Worm (Caenorhabditis elegans) whole organism, L1 larva: ENCODE data around the gene C04G6.11.

Experiments used
- C04F5.9 ChIP-seq: sonication (generic microtip); optimal IDR thresholded peaks from 2 replicates; lab custom pipeline; 2016; ENCODE audit warnings: missing genetic modification characterization, missing compliant biosample characterization
- C16A3.4 ChIP-seq: fragments of 150-350 bp; optimal IDR thresholded peaks from 2 replicates; lab custom pipeline; 2014; ENCODE audit warnings: missing biosample characterization, missing genetic modification characterization
- C34B4.2 ChIP-seq: sonication (generic microtip); optimal IDR thresholded peaks from 2 replicates; lab custom pipeline; 2017; ENCODE audit warnings: mild to moderate bottlenecking, missing genetic modification characterization, missing compliant biosample characterization
- F16B12.6 ChIP-seq: fragments of 150-350 bp; optimal IDR thresholded peaks from 2 replicates; lab custom pipeline; 2014; ENCODE audit warnings: missing biosample characterization, missing genetic modification characterization
- aly-2 ChIP-seq: fragments of 150-350 bp; optimal IDR thresholded peaks from 2 replicates; lab custom pipeline; 2014; ENCODE audit warnings: missing biosample characterization, missing genetic modification characterization
- blmp-1 ChIP-seq: fragments of 150-350 bp; optimal IDR thresholded peaks from 2 replicates; lab custom pipeline; 2014; ENCODE audit warnings: missing biosample characterization, missing genetic modification characterization
- ceh-82 ChIP-seq, 3 experiments: fragments of 150-350 bp in 1 of 3; sonication (generic microtip) in 2 of 3; optimal IDR thresholded peaks; 2 replicates each; lab custom pipeline; 2014 to 2017; ENCODE audit warnings: missing biosample characterization in 3 of 3, missing genetic modification characterization in 3 of 3
- ceh-90 ChIP-seq: sonication (generic microtip); optimal IDR thresholded peaks from 2 replicates; lab custom pipeline; 2016; ENCODE audit warnings: missing genetic modification characterization, missing compliant biosample characterization
- dsc-1 ChIP-seq: sonication (generic microtip); optimal IDR thresholded peaks from 2 replicates; lab custom pipeline; 2016; ENCODE audit warnings: mild to moderate bottlenecking, missing genetic modification characterization, missing compliant biosample characterization
- efl-1 ChIP-seq, 4 experiments: fragments of 150-350 bp; optimal IDR thresholded peaks in 3 of 4; peaks in 1 of 4; 1 replicate in 1 of 4; 2 replicates in 3 of 4; lab custom pipeline; 2014; ENCODE audit warnings: missing biosample characterization in 2 of 4, missing genetic modification characterization in 2 of 4, missing genetic modification reagents in 2 of 4
- elt-2 ChIP-seq: sonication (generic microtip); optimal IDR thresholded peaks from 2 replicates; lab custom pipeline; 2016; ENCODE audit warnings: missing genetic modification characterization, mild to moderate bottlenecking, inconsistent platforms, missing compliant biosample characterization, missing genetic modification reagents
- fkh-4 ChIP-seq: sonication (generic microtip); optimal IDR thresholded peaks from 2 replicates; lab custom pipeline; 2016; ENCODE audit warnings: missing compliant biosample characterization, missing genetic modification characterization, borderline replicate concordance
- fkh-8 ChIP-seq: sonication (generic microtip); optimal IDR thresholded peaks from 2 replicates; lab custom pipeline; 2016; ENCODE audit warnings: mild to moderate bottlenecking, missing genetic modification characterization, missing compliant biosample characterization
- fos-1 ChIP-seq: fragments of 150-350 bp; optimal IDR thresholded peaks from 2 replicates; lab custom pipeline; 2014; ENCODE audit warnings: missing biosample characterization, missing genetic modification characterization
- grh-1 ChIP-seq: fragments of 200-800 bp; sonication (Bioruptor generic); IDR thresholded peaks from 2 replicates; pipeline ENCODE4 v1.3.6; 2022; ENCODE audit warnings: missing genetic modification reagents, missing genetic modification characterization, missing compliant biosample characterization
- hpl-2 ChIP-seq: fragments of 150-350 bp; optimal IDR thresholded peaks from 2 replicates; lab custom pipeline; 2014; ENCODE audit warnings: missing biosample characterization, missing genetic modification reagents, missing genetic modification characterization
- jun-1 ChIP-seq: fragments of 150-350 bp; optimal IDR thresholded peaks from 2 replicates; lab custom pipeline; 2014; ENCODE audit warnings: missing biosample characterization, missing genetic modification reagents, missing genetic modification characterization
- lin-13 ChIP-seq: fragments of 150-350 bp; optimal IDR thresholded peaks from 2 replicates; lab custom pipeline; 2014; ENCODE audit warnings: missing biosample characterization, missing genetic modification reagents, missing genetic modification characterization
- lin-15B ChIP-seq: fragments of 150-350 bp; sonication (generic microtip); optimal IDR thresholded peaks from 3 replicates; lab custom pipeline; 2014; ENCODE audit warnings: missing biosample characterization, missing genetic modification characterization
- lin-35 ChIP-seq, 2 experiments: fragments of 150-350 bp; optimal IDR thresholded peaks; 2 replicates each; lab custom pipeline; 2014; ENCODE audit warnings: missing biosample characterization in 2 of 2, missing genetic modification characterization in 2 of 2, missing genetic modification reagents in 2 of 2
- lin-39 ChIP-seq: fragments of 150-350 bp; optimal IDR thresholded peaks from 2 replicates; lab custom pipeline; 2014; ENCODE audit warnings: missing biosample characterization, missing genetic modification reagents, missing genetic modification characterization
- lir-3 ChIP-seq: sonication (generic microtip); optimal IDR thresholded peaks from 2 replicates; lab custom pipeline; 2016; ENCODE audit warnings: mild to moderate bottlenecking, missing genetic modification characterization, moderate library complexity, missing compliant biosample characterization; ENCODE audit not compliant: poor library complexity
- lsy-2 ChIP-seq, 2 experiments: fragments of 150-350 bp; optimal IDR thresholded peaks; 2 replicates each; lab custom pipeline; 2014; ENCODE audit warnings: missing biosample characterization in 2 of 2, missing genetic modification characterization in 2 of 2
- mef-2 ChIP-seq: fragments of 150-350 bp; optimal IDR thresholded peaks from 2 replicates; lab custom pipeline; 2014; ENCODE audit warnings: missing biosample characterization, missing genetic modification characterization
- mep-1 ChIP-seq: fragments of 150-350 bp; optimal IDR thresholded peaks from 2 replicates; lab custom pipeline; 2014; ENCODE audit warnings: missing biosample characterization, missing genetic modification characterization
- nhr-11 ChIP-seq: fragments of 150-350 bp; optimal IDR thresholded peaks from 2 replicates; lab custom pipeline; 2014; ENCODE audit warnings: missing biosample characterization, missing genetic modification characterization
- nhr-19 ChIP-seq: fragments of 200-800 bp; sonication (Bioruptor generic); conservative IDR thresholded peaks from 2 replicates; pipeline ENCODE4 v1.3.6; 2022; ENCODE audit warnings: missing genetic modification characterization, missing compliant biosample characterization
- nhr-20 ChIP-seq: sonication (generic microtip); optimal IDR thresholded peaks from 2 replicates; lab custom pipeline; 2016; ENCODE audit warnings: mild to moderate bottlenecking, missing genetic modification characterization, missing compliant biosample characterization
- nhr-237 ChIP-seq: fragments of 150-350 bp; optimal IDR thresholded peaks from 2 replicates; lab custom pipeline; 2014; ENCODE audit warnings: missing biosample characterization, missing genetic modification characterization
- nhr-28 ChIP-seq: fragments of 150-350 bp; optimal IDR thresholded peaks from 2 replicates; lab custom pipeline; 2014; ENCODE audit warnings: missing biosample characterization, missing genetic modification characterization
- nhr-47 ChIP-seq: sonication (generic microtip); optimal IDR thresholded peaks from 2 replicates; lab custom pipeline; 2016; ENCODE audit warnings: mild to moderate bottlenecking, missing genetic modification characterization, moderate library complexity, missing compliant biosample characterization
- nhr-71 ChIP-seq: sonication (generic microtip); optimal IDR thresholded peaks from 2 replicates; lab custom pipeline; 2016; ENCODE audit warnings: mild to moderate bottlenecking, missing genetic modification characterization, moderate library complexity, missing compliant biosample characterization
- nhr-77 ChIP-seq: fragments of 150-350 bp; optimal IDR thresholded peaks from 2 replicates; lab custom pipeline; 2014; ENCODE audit warnings: missing biosample characterization, missing genetic modification characterization
- nhr-84 ChIP-seq: sonication (generic microtip); optimal IDR thresholded peaks from 2 replicates; lab custom pipeline; 2017; ENCODE audit warnings: missing biosample characterization, missing genetic modification characterization
- nhr-85 ChIP-seq: sonication (generic microtip); peaks from one replicate; lab custom pipeline; 2016; ENCODE audit warnings: missing genetic modification characterization, inconsistent platforms, missing compliant biosample characterization
- pax-3 ChIP-seq: fragments of 200-800 bp; sonication (Bioruptor generic); optimal IDR thresholded peaks from 2 replicates; lab custom pipeline; 2018; ENCODE audit warnings: mild to moderate bottlenecking, missing genetic modification characterization, moderate library complexity, missing compliant biosample characterization
- pqm-1 ChIP-seq: sonication (generic microtip); optimal IDR thresholded peaks from 3 replicates; lab custom pipeline; 2017; ENCODE audit warnings: missing biosample characterization, missing genetic modification characterization
- rnt-1 ChIP-seq: sonication (generic microtip); optimal IDR thresholded peaks from 2 replicates; lab custom pipeline; 2016; ENCODE audit warnings: mild to moderate bottlenecking, missing genetic modification characterization, moderate library complexity, missing compliant biosample characterization
- snpc-4 ChIP-seq: fragments of 150-350 bp; optimal IDR thresholded peaks from 2 replicates; lab custom pipeline; 2014; ENCODE audit warnings: missing biosample characterization, missing genetic modification characterization
- snu-23 ChIP-seq: sonication (generic microtip); optimal IDR thresholded peaks from 2 replicates; lab custom pipeline; 2016; ENCODE audit warnings: missing genetic modification characterization, missing compliant biosample characterization
- sox-4 ChIP-seq: sonication (generic microtip); optimal IDR thresholded peaks from 2 replicates; lab custom pipeline; 2016; ENCODE audit warnings: missing genetic modification characterization, missing compliant biosample characterization
- sptf-1 ChIP-seq: fragments of 150-350 bp; optimal IDR thresholded peaks from 2 replicates; lab custom pipeline; 2014; ENCODE audit warnings: missing biosample characterization, missing genetic modification characterization
- sup-37 ChIP-seq: fragments of 200-800 bp; sonication (Bioruptor generic); optimal IDR thresholded peaks from 2 replicates; lab custom pipeline; 2018; ENCODE audit warnings: mild to moderate bottlenecking, missing genetic modification characterization, missing compliant biosample characterization
- swsn-7 ChIP-seq: sonication (generic microtip); optimal IDR thresholded peaks from 2 replicates; lab custom pipeline; 2016; ENCODE audit warnings: missing genetic modification characterization, missing compliant biosample characterization
- tbx-2 ChIP-seq: sonication (generic microtip); optimal IDR thresholded peaks from 2 replicates; lab custom pipeline; 2016; ENCODE audit warnings: missing genetic modification characterization, missing compliant biosample characterization
- tlp-1 ChIP-seq: fragments of 150-350 bp; optimal IDR thresholded peaks from 2 replicates; lab custom pipeline; 2014; ENCODE audit warnings: missing biosample characterization, missing genetic modification characterization
- unc-30 ChIP-seq: sonication (generic microtip); optimal IDR thresholded peaks from 2 replicates; lab custom pipeline; 2017; ENCODE audit warnings: missing biosample characterization, missing genetic modification characterization
- unc-86 ChIP-seq: sonication (generic microtip); optimal IDR thresholded peaks from 2 replicates; lab custom pipeline; 2016; ENCODE audit warnings: missing genetic modification characterization, missing compliant biosample characterization
- unc-98 ChIP-seq: fragments of 200-800 bp; sonication (Bioruptor generic); IDR thresholded peaks from 2 replicates; pipeline ENCODE4 v1.3.6; 2022; ENCODE audit warnings: missing genetic modification characterization, missing compliant biosample characterization
- xbp-1 ChIP-seq: sonication (generic microtip); optimal IDR thresholded peaks from 2 replicates; lab custom pipeline; 2016; ENCODE audit warnings: missing genetic modification characterization, missing compliant biosample characterization
- zag-1 ChIP-seq: fragments of 150-350 bp; optimal IDR thresholded peaks from 2 replicates; lab custom pipeline; 2014; ENCODE audit warnings: missing biosample characterization, missing genetic modification characterization
- ztf-11 ChIP-seq, 2 experiments: sonication (generic microtip); optimal IDR thresholded peaks; 2 replicates each; lab custom pipeline; 2016 to 2017; ENCODE audit warnings: missing genetic modification characterization in 2 of 2, missing biosample characterization in 1 of 2, missing compliant biosample characterization in 1 of 2

The C04G6.11 gene

DNA sequence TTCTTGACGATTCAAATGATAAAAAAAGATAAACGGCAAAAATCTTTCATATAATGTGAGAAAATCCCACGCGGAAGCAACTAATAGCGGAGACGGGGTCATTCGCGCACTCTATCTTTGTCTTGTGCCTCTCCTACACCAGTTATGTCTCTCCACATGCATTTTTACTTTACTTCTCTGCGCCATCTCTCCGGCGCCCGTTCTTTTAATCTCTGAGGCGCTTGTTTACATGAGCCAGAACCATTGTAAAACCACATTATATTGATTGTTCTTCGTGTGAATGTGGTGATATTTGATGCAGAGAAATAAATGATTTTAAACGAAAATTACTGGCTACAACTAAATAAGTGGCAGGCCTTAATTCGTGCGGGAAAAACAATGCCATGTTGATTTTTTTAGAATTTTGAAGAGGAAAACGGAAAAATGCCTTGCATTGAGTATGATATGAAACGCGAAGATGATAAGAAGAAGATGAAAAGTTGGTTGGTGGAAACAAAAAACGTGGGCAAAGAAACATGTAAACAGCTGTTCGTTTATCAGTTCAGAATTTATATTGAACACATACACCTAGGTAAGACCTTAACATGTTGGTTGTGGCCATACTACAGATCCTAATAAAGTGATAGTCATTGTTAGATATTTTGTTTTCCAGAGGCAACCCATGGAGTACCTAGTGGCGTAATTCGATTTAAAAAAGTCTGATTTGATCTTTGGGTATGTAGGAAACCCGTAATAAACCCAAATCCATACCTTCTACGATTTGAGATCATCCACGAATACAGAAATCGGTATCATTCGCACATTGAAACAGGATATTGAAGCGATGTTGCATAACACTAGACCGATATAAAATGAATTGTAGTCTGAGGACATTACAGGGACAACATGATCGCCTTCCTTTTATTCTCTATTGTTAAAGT, 11.0 kb downstream of the C04G6.11 start, which contains the start of gene C04G6.2:
C04G6.2 (plus strand) TSS at position 870 of the 920 bp plus-strand sequence.
- TF ChIP-seq rnt-1 (peak; percentile 47), elt-2 (peak; percentile 78), blmp-1 (tag; lab: Kevin White, UChicago) (peak; percentile 69), lin-13 (GFP tag; lab: Kevin White, UChicago) (no peak), sox-4 (no peak), snu-23 (GFP tag; lab: Kevin White, UChicago) (peak; percentile 73), tlp-1 (tag; lab: Kevin White, UChicago) (no peak), snpc-4 (peak; percentile 29), lir-3 (no peak), lin-35 (GFP tag; optimal IDR thresholded peaks at IDR 0.05; lab: Kevin White, UChicago) (peak; percentile 37 to 45), unc-86 (tag; lab: Kevin White, UChicago) (peak; percentile 16), unc-30 (tag; lab: Kevin White, UChicago) (no peak), lin-39 (no peak), nhr-85 (tag; lab: Kevin White, UChicago) (peak; percentile 67), mef-2 (tag; lab: Kevin White, UChicago) (no peak), grh-1 (no peak), nhr-237 (no peak), fos-1 (tag; lab: Kevin White, UChicago) (peak; percentile 30), ceh-82 (tag; optimal IDR thresholded peaks at IDR 0.05; lab: Kevin White, UChicago) (peak in 2 of 3 experiments; percentile 16 to 45), pqm-1 (tag; lab: Kevin White, UChicago) (no peak), fkh-8 (tag; lab: Kevin White, UChicago) (peak; percentile 41), nhr-77 (tag; lab: Kevin White, UChicago) (peak; percentile 32), sup-37 (GFP tag; lab: Kevin White, UChicago) (no peak), ceh-90 (tag; lab: Kevin White, UChicago) (no peak), zag-1 (tag; lab: Kevin White, UChicago) (no peak), jun-1 (tag; lab: Kevin White, UChicago) (no peak), hpl-2 (GFP tag; lab: Kevin White, UChicago) (no peak), pax-3 (tag; lab: Kevin White, UChicago) (no peak), nhr-28 (no peak), mep-1 (tag; lab: Kevin White, UChicago) (peak; percentile 53), ztf-11 (tag; optimal IDR thresholded peaks at IDR 0.05; lab: Kevin White, UChicago) (no peak), efl-1 (optimal IDR thresholded peaks at IDR 0.05; lab: Kevin White, UChicago) (peak; percentile 52 to 65), efl-1 (GFP tag; optimal IDR thresholded peaks at IDR 0.05 in 1 of 2; lab: Kevin White, UChicago) (peak; percentile 31 to 94), C34B4.2 (tag; lab: Kevin White, UChicago) (no peak), aly-2 (tag; lab: Kevin White, UChicago) (no peak), nhr-71 (tag; lab: Kevin White, UChicago) (peak; percentile 72), nhr-19 (GFP tag; lab: Robert Waterston, UW) (no peak; the same call in none of the 2 replicates), xbp-1 (tag; lab: Kevin White, UChicago) (peak; percentile 11), nhr-84 (tag; lab: Kevin White, UChicago) (no peak), F16B12.6 (tag; lab: Kevin White, UChicago) (peak; percentile 24), sptf-1 (tag; lab: Kevin White, UChicago) (no peak), lsy-2 (tag; optimal IDR thresholded peaks at IDR 0.05; lab: Kevin White, UChicago) (peak; percentile 44 to 62), C16A3.4 (tag; lab: Kevin White, UChicago) (no peak), swsn-7 (tag; lab: Kevin White, UChicago) (peak; percentile 40), nhr-11 (tag; lab: Kevin White, UChicago) (no peak), nhr-47 (tag; lab: Kevin White, UChicago) (peak; percentile 45), fkh-4 (tag; lab: Kevin White, UChicago) (no peak), tbx-2 (peak; percentile 65), nhr-20 (tag; lab: Kevin White, UChicago) (peak; percentile 74), dsc-1 (peak; percentile 18), unc-98 (GFP tag; lab: Robert Waterston, UW) (no peak), lin-15B (tag; lab: Kevin White, UChicago) (no peak), C04F5.9 (tag; lab: Kevin White, UChicago) (no peak)
